Worm (Caenorhabditis elegans) whole organism, L3 larva: ENCODE results near the gene nspc-18.

Experiments
- R02D3.7 ChIP-seq: fragments of 150-350 bp; optimal IDR thresholded peaks from 2 replicates; lab custom pipeline; 2014; ENCODE audit warnings: missing biosample characterization, missing genetic modification characterization
- ZK546.5 ChIP-seq: sonication (generic microtip); optimal IDR thresholded peaks from 2 replicates; lab custom pipeline; 2017; ENCODE audit warnings: missing biosample characterization, missing genetic modification characterization
- aly-2 ChIP-seq: fragments of 150-350 bp; optimal IDR thresholded peaks from 2 replicates; lab custom pipeline; 2014; ENCODE audit warnings: missing biosample characterization, missing genetic modification characterization
- ama-1 ChIP-seq: fragments of 150-350 bp; optimal IDR thresholded peaks from 2 replicates; lab custom pipeline; 2018
- ceh-16 ChIP-seq: sonication (generic microtip); optimal IDR thresholded peaks from 2 replicates; lab custom pipeline; 2017; ENCODE audit warnings: missing biosample characterization, missing genetic modification characterization
- ceh-28 ChIP-seq: fragments of 150-350 bp; optimal IDR thresholded peaks from 2 replicates; lab custom pipeline; 2014; ENCODE audit warnings: missing biosample characterization, missing genetic modification reagents, missing genetic modification characterization
- ceh-82 ChIP-seq: fragments of 150-350 bp; optimal IDR thresholded peaks from 2 replicates; lab custom pipeline; 2014; ENCODE audit warnings: missing biosample characterization, missing genetic modification characterization
- ceh-9 ChIP-seq: sonication (generic microtip); optimal IDR thresholded peaks from 2 replicates; lab custom pipeline; 2018; ENCODE audit warnings: missing biosample characterization, missing genetic modification characterization
- daf-12 ChIP-seq: fragments of 150-350 bp; optimal IDR thresholded peaks from 2 replicates; lab custom pipeline; 2014; ENCODE audit warnings: missing biosample characterization, missing genetic modification reagents, missing genetic modification characterization
- egl-27 ChIP-seq: sonication (generic microtip); optimal IDR thresholded peaks from 4 replicates; lab custom pipeline; 2017; ENCODE audit warnings: missing biosample characterization, missing genetic modification reagents, missing genetic modification characterization
- egl-5 ChIP-seq: fragments of 150-350 bp; optimal IDR thresholded peaks from 2 replicates; lab custom pipeline; 2017; ENCODE audit warnings: missing biosample characterization, missing genetic modification reagents, missing genetic modification characterization, inconsistent platforms
- elt-1 ChIP-seq: fragments of 150-350 bp; optimal IDR thresholded peaks from 2 replicates; lab custom pipeline; 2014; ENCODE audit warnings: missing biosample characterization, missing genetic modification characterization
- elt-2 ChIP-seq: sonication (generic microtip); optimal IDR thresholded peaks from 2 replicates; lab custom pipeline; 2016; ENCODE audit warnings: missing genetic modification reagents, mild to moderate bottlenecking, missing genetic modification characterization, missing compliant biosample characterization
- elt-3 ChIP-seq, 3 experiments: fragments of 150-350 bp in 1 of 3; sonication (generic microtip) in 2 of 3; optimal IDR thresholded peaks; 2 replicates in 2 of 3; 4 replicates in 1 of 3; lab custom pipeline; 2014 to 2017; ENCODE audit warnings: missing biosample characterization in 3 of 3, missing genetic modification characterization in 3 of 3
- eor-1 ChIP-seq, 2 experiments: fragments of 150-350 bp; optimal IDR thresholded peaks; 2 replicates each; lab custom pipeline; 2014 to 2018; ENCODE audit warnings: missing biosample characterization in 2 of 2, missing genetic modification characterization in 2 of 2
- fkh-10 ChIP-seq: sonication (generic microtip); optimal IDR thresholded peaks from 2 replicates; lab custom pipeline; 2017; ENCODE audit warnings: missing biosample characterization, missing genetic modification reagents, missing genetic modification characterization
- fkh-2 ChIP-seq: fragments of 150-350 bp; optimal IDR thresholded peaks from 2 replicates; lab custom pipeline; 2014; ENCODE audit warnings: missing biosample characterization, missing genetic modification reagents, missing genetic modification characterization
- fos-1 ChIP-seq: fragments of 150-350 bp; optimal IDR thresholded peaks from 2 replicates; lab custom pipeline; 2014; ENCODE audit warnings: missing biosample characterization, missing genetic modification characterization
- hmg-11 ChIP-seq: sonication (generic microtip); optimal IDR thresholded peaks from 2 replicates; lab custom pipeline; 2016; ENCODE audit warnings: missing genetic modification characterization, missing compliant biosample characterization
- jun-1 ChIP-seq: fragments of 150-350 bp; optimal IDR thresholded peaks from 2 replicates; lab custom pipeline; 2014; ENCODE audit warnings: missing biosample characterization, missing genetic modification reagents, missing genetic modification characterization
- lin-15B ChIP-seq: fragments of 150-350 bp; optimal IDR thresholded peaks from 2 replicates; lab custom pipeline; 2014; ENCODE audit warnings: missing biosample characterization, missing genetic modification characterization
- lin-39 ChIP-seq: fragments of 150-350 bp; optimal IDR thresholded peaks from 2 replicates; lab custom pipeline; 2018; ENCODE audit warnings: missing biosample characterization, missing genetic modification reagents, missing genetic modification characterization
- lsy-12 ChIP-seq: sonication (generic microtip); optimal IDR thresholded peaks from 2 replicates; lab custom pipeline; 2016; ENCODE audit warnings: mild to moderate bottlenecking, missing genetic modification characterization, missing compliant biosample characterization
- mdl-1 ChIP-seq: fragments of 150-350 bp; optimal IDR thresholded peaks from 2 replicates; lab custom pipeline; 2014; ENCODE audit warnings: missing biosample characterization, missing genetic modification characterization
- mml-1 ChIP-seq: fragments of 150-350 bp; sonication (generic microtip); optimal IDR thresholded peaks from 3 replicates; lab custom pipeline; 2014; ENCODE audit warnings: missing biosample characterization, missing genetic modification characterization
- nfya-1 ChIP-seq: sonication (generic microtip); optimal IDR thresholded peaks from 2 replicates; lab custom pipeline; 2017; ENCODE audit warnings: missing genetic modification characterization, mild to moderate bottlenecking, missing compliant biosample characterization, antibody characterized with exemption, moderate library complexity; ENCODE audit not compliant: insufficient read depth
- nhr-11 ChIP-seq: fragments of 150-350 bp; optimal IDR thresholded peaks from 2 replicates; lab custom pipeline; 2014; ENCODE audit warnings: missing biosample characterization, missing genetic modification characterization
- nhr-12 ChIP-seq: fragments of 150-350 bp; optimal IDR thresholded peaks from 2 replicates; lab custom pipeline; 2014; ENCODE audit warnings: missing biosample characterization, missing genetic modification characterization
- nhr-23 ChIP-seq: fragments of 150-350 bp; optimal IDR thresholded peaks from 2 replicates; lab custom pipeline; 2014; ENCODE audit warnings: missing biosample characterization, missing genetic modification reagents, missing genetic modification characterization
- nhr-237 ChIP-seq: fragments of 150-350 bp; optimal IDR thresholded peaks from 2 replicates; lab custom pipeline; 2014; ENCODE audit warnings: missing biosample characterization, missing genetic modification characterization
- nhr-25 ChIP-seq: sonication (generic microtip); optimal IDR thresholded peaks from 2 replicates; lab custom pipeline; 2017; ENCODE audit warnings: missing biosample characterization, missing genetic modification characterization
- nhr-28 ChIP-seq: fragments of 150-350 bp; optimal IDR thresholded peaks from 2 replicates; lab custom pipeline; 2014; ENCODE audit warnings: missing biosample characterization, missing genetic modification characterization
- nhr-43 ChIP-seq: sonication (generic microtip); optimal IDR thresholded peaks from 2 replicates; lab custom pipeline; 2016; ENCODE audit warnings: mild to moderate bottlenecking, missing genetic modification characterization, missing compliant biosample characterization; ENCODE audit not compliant: poor library complexity, severe bottlenecking
- nhr-67 ChIP-seq: fragments of 150-350 bp; optimal IDR thresholded peaks from 2 replicates; lab custom pipeline; 2014; ENCODE audit warnings: missing biosample characterization, missing genetic modification characterization
- nhr-76 ChIP-seq: fragments of 150-350 bp; sonication (generic microtip); optimal IDR thresholded peaks from 5 replicates; lab custom pipeline; 2014; ENCODE audit warnings: missing biosample characterization, missing genetic modification characterization
- nhr-77 ChIP-seq: fragments of 150-350 bp; optimal IDR thresholded peaks from 2 replicates; lab custom pipeline; 2014; ENCODE audit warnings: missing biosample characterization, missing genetic modification characterization
- pha-4 ChIP-seq: fragments of 150-350 bp; optimal IDR thresholded peaks from 2 replicates; lab custom pipeline; 2014; ENCODE audit warnings: missing biosample characterization, missing genetic modification reagents, missing genetic modification characterization
- pqm-1 ChIP-seq: fragments of 150-350 bp; optimal IDR thresholded peaks from 2 replicates; lab custom pipeline; 2017; ENCODE audit warnings: missing biosample characterization, missing genetic modification characterization, inconsistent platforms
- sea-2 ChIP-seq: fragments of 150-350 bp; sonication (generic microtip); optimal IDR thresholded peaks from 4 replicates; lab custom pipeline; 2014; ENCODE audit warnings: missing biosample characterization, missing genetic modification reagents, missing genetic modification characterization
- skn-1 ChIP-seq: fragments of 150-350 bp; optimal IDR thresholded peaks from 2 replicates; lab custom pipeline; 2014; ENCODE audit warnings: missing biosample characterization, missing genetic modification characterization
- snpc-4 ChIP-seq: fragments of 150-350 bp; optimal IDR thresholded peaks from 2 replicates; lab custom pipeline; 2014; ENCODE audit warnings: missing biosample characterization, missing genetic modification characterization
- tbx-2 ChIP-seq: sonication (generic microtip); optimal IDR thresholded peaks from 2 replicates; lab custom pipeline; 2016; ENCODE audit warnings: mild to moderate bottlenecking, missing genetic modification characterization, missing compliant biosample characterization
- unc-39 ChIP-seq: sonication (generic microtip); optimal IDR thresholded peaks from 4 replicates; lab custom pipeline; 2017; ENCODE audit warnings: missing biosample characterization, missing genetic modification characterization
- unc-62 ChIP-seq: fragments of 150-350 bp; sonication (generic microtip); optimal IDR thresholded peaks from 4 replicates; lab custom pipeline; 2014; ENCODE audit warnings: missing biosample characterization, missing genetic modification reagents, missing genetic modification characterization
- zag-1 ChIP-seq: fragments of 150-350 bp; optimal IDR thresholded peaks from 2 replicates; lab custom pipeline; 2014; ENCODE audit warnings: missing biosample characterization, missing genetic modification characterization
- ztf-11 ChIP-seq: fragments of 150-350 bp; optimal IDR thresholded peaks from 2 replicates; lab custom pipeline; 2014; ENCODE audit warnings: missing biosample characterization, missing genetic modification characterization
- ztf-4 ChIP-seq: fragments of 150-350 bp; optimal IDR thresholded peaks from 2 replicates; lab custom pipeline; 2014; ENCODE audit warnings: missing biosample characterization, missing genetic modification characterization

nspc-18 gene

DNA sequence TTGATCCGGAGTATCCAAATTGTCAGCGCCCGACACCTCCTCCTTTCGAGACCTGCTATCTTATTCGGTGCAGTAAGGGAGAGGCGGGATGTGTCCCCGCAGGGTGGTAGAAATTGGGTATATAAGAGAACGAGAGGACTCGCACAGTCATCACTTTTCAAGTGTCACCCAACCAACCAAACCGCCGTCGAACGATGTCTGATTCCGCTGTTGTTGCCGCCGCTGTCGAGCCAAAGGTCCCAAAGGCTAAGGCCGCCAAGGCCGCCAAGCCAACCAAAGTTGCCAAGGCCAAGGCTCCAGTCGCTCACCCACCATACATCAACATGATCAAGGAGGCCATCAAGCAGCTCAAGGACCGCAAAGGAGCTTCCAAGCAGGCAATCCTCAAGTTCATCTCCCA lies 37.5 kb downstream of the nspc-18 start, which contains the start of gene his-24:
his-24 (plus strand) TSS at position 150 of the 400 bp plus-strand sequence.
- TF ChIP-seq unc-62 (GFP tag; lab: Kevin White, UChicago) (no peak), ZK546.5 (tag; lab: Kevin White, UChicago) (no peak), nfya-1 (tag; lab: Kevin White, UChicago) (peak; percentile 72), mdl-1 (tag; lab: Kevin White, UChicago) (no peak), nhr-23 (tag; lab: Kevin White, UChicago) (peak; percentile 86), aly-2 (no peak), tbx-2 (tag; lab: Kevin White, UChicago) (peak; percentile 18), daf-12 (no peak), egl-5 (tag; lab: Kevin White, UChicago) (no peak), ztf-11 (tag; lab: Kevin White, UChicago) (no peak), skn-1 (tag; lab: Kevin White, UChicago) (peak; percentile 82), elt-3 (tag; optimal IDR thresholded peaks at IDR 0.05; lab: Kevin White, UChicago) (peak in 1 of 3 experiments; percentile 10), elt-1 (peak; percentile 7), ceh-16 (tag; lab: Kevin White, UChicago) (no peak), lin-39 (peak; percentile 92), nhr-11 (tag; lab: Kevin White, UChicago) (no peak), ceh-28 (no peak), nhr-25 (tag; lab: Kevin White, UChicago) (peak; percentile 94), pqm-1 (tag; lab: Kevin White, UChicago) (no peak), snpc-4 (tag; lab: Kevin White, UChicago) (peak; percentile 33), zag-1 (tag; lab: Kevin White, UChicago) (no peak), mml-1 (tag; lab: Kevin White, UChicago) (no peak), ama-1 (lab: Kevin White, UChicago) (peak; percentile 91), egl-27 (tag; lab: Kevin White, UChicago) (peak; percentile 49), ztf-4 (tag; lab: Kevin White, UChicago) (no peak), nhr-67 (tag; lab: Kevin White, UChicago) (no peak), lin-15B (no peak), fkh-10 (no peak), elt-2 (tag; lab: Kevin White, UChicago) (peak; percentile 59), nhr-28 (tag; lab: Kevin White, UChicago) (no peak), jun-1 (tag; lab: Kevin White, UChicago) (peak; percentile 60), eor-1 (tag; optimal IDR thresholded peaks at IDR 0.05; lab: Kevin White, UChicago) (no peak), pha-4 (peak; percentile 81), lsy-12 (tag; lab: Kevin White, UChicago) (peak; percentile 75), R02D3.7 (tag; lab: Kevin White, UChicago) (peak; percentile 16), nhr-43 (tag; lab: Kevin White, UChicago) (peak; percentile 60), ceh-82 (tag; lab: Kevin White, UChicago) (peak; percentile 38), nhr-77 (tag; lab: Kevin White, UChicago) (peak; percentile 3), ceh-9 (tag; lab: Kevin White, UChicago) (no peak), unc-39 (tag; lab: Kevin White, UChicago) (no peak), fkh-2 (no peak), nhr-237 (tag; lab: Kevin White, UChicago) (no peak), fos-1 (tag; lab: Kevin White, UChicago) (no peak), nhr-76 (tag; lab: Kevin White, UChicago) (no peak), sea-2 (GFP tag; lab: Kevin White, UChicago) (no peak), hmg-11 (peak; percentile 56), nhr-12 (tag; lab: Kevin White, UChicago) (no peak)
